Worm (Caenorhabditis elegans): ENCODE data around the gene fbxa-25.

DNA sequence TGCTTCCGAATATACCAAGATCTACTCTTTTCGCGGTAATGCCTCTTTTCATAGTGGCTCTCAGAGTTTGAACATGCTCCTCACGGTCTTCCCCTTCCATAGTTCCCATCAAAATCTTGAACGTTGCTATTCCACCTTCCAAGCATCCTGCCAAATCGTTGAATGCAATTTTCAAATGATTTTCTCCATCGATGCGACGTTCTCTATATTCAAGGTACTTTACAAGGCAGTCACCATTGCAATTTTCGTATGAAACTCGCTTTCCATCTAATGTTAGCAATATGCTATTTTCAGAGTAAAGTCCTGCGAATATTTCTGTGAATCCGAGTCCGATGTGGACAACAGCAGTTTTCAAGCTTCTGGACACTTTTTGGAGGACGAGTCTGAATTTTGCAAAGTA, 35.0 kb downstream of the fbxa-25 start:
- TF ChIP-seq sea-2 (GFP tag; IDR thresholded peaks at IDR 0.05) = no peak
- TF ChIP-seq aptf-2 (GFP tag; conservative IDR thresholded peaks at IDR 0.05) = no peak
- TF ChIP-seq sptf-2 (GFP tag; optimal IDR thresholded peaks at IDR 0.05) = no peak
- no peak for TF ChIP-seq egl-18 (GFP tag; IDR thresholded peaks at IDR 0.05)
